Worm (Caenorhabditis elegans) whole organism, late embryonic: Measurements from ENCODE around the gene Y32B12B.2.

ENCODE experiments used
- C08G9.2 ChIP-seq: sonication (generic microtip); optimal IDR thresholded peaks from 2 replicates; lab custom pipeline; 2016; ENCODE audit warnings: mild to moderate bottlenecking, missing genetic modification characterization, moderate library complexity, missing compliant biosample characterization
- F13H6.1 ChIP-seq: sonication (generic microtip); optimal IDR thresholded peaks from 2 replicates; lab custom pipeline; 2016; ENCODE audit warnings: missing genetic modification characterization, missing compliant biosample characterization
- K02D7.2 ChIP-seq: sonication (generic microtip); optimal IDR thresholded peaks from 2 replicates; lab custom pipeline; 2017; ENCODE audit warnings: mild to moderate bottlenecking, missing genetic modification characterization, missing compliant biosample characterization
- K09A11.1 ChIP-seq: sonication (generic microtip); optimal IDR thresholded peaks from 2 replicates; lab custom pipeline; 2017; ENCODE audit warnings: antibody characterized with exemption, mild to moderate bottlenecking, missing genetic modification characterization, missing compliant biosample characterization; ENCODE audit not compliant: insufficient read depth
- T23F11.4 ChIP-seq: fragments of 200-800 bp; sonication (Bioruptor generic); optimal IDR thresholded peaks from 2 replicates; lab custom pipeline; 2018; ENCODE audit warnings: mild to moderate bottlenecking, missing genetic modification characterization, missing compliant biosample characterization
- Y22D7AL.16 ChIP-seq: sonication (generic microtip); optimal IDR thresholded peaks from 2 replicates; lab custom pipeline; 2016; ENCODE audit warnings: missing genetic modification characterization, missing compliant biosample characterization
- ceh-14 ChIP-seq: sonication (generic microtip); optimal IDR thresholded peaks from 2 replicates; lab custom pipeline; 2016; ENCODE audit warnings: missing genotype, missing genetic modification characterization, missing compliant biosample characterization
- ceh-18 ChIP-seq: sonication (generic microtip); optimal IDR thresholded peaks from 2 replicates; lab custom pipeline; 2016; ENCODE audit warnings: missing genetic modification characterization, missing compliant biosample characterization
- ceh-19 ChIP-seq: fragments of 200-800 bp; sonication (Bioruptor generic); optimal IDR thresholded peaks from 2 replicates; lab custom pipeline; 2018; ENCODE audit warnings: mild to moderate bottlenecking, missing genetic modification characterization, missing compliant biosample characterization
- ceh-2 ChIP-seq: sonication (generic microtip); optimal IDR thresholded peaks from 2 replicates; lab custom pipeline; 2016; ENCODE audit warnings: missing genotype, missing genetic modification characterization, missing compliant biosample characterization
- ceh-24 ChIP-seq: sonication (generic microtip); optimal IDR thresholded peaks from 2 replicates; lab custom pipeline; 2016; ENCODE audit warnings: mild to moderate bottlenecking, missing genetic modification characterization, missing compliant biosample characterization
- ceh-30 ChIP-seq: fragments of 150-350 bp; optimal IDR thresholded peaks from 2 replicates; lab custom pipeline; 2014; ENCODE audit warnings: missing biosample characterization, missing genetic modification characterization
- ceh-31 ChIP-seq: sonication (generic microtip); optimal IDR thresholded peaks from 2 replicates; lab custom pipeline; 2016; ENCODE audit warnings: missing genetic modification characterization, missing compliant biosample characterization
- ceh-48 ChIP-seq: sonication (generic microtip); optimal IDR thresholded peaks from 2 replicates; lab custom pipeline; 2016; ENCODE audit warnings: missing genetic modification characterization, inconsistent platforms, missing compliant biosample characterization
- dve-1 ChIP-seq: sonication (generic microtip); optimal IDR thresholded peaks from 2 replicates; lab custom pipeline; 2017; ENCODE audit warnings: antibody characterized with exemption, mild to moderate bottlenecking, missing genetic modification characterization, missing compliant biosample characterization
- elt-2 ChIP-seq: sonication (generic microtip); optimal IDR thresholded peaks from 2 replicates; lab custom pipeline; 2016; ENCODE audit warnings: missing genetic modification reagents, missing genetic modification characterization, missing compliant biosample characterization
- elt-4 ChIP-seq: sonication (generic microtip); optimal IDR thresholded peaks from 2 replicates; lab custom pipeline; 2016; ENCODE audit warnings: missing genetic modification characterization, missing compliant biosample characterization
- ets-4 ChIP-seq: sonication (generic microtip); optimal IDR thresholded peaks from 2 replicates; lab custom pipeline; 2016; ENCODE audit warnings: missing genetic modification characterization, missing compliant biosample characterization
- fax-1 ChIP-seq: sonication (generic microtip); optimal IDR thresholded peaks from 2 replicates; lab custom pipeline; 2016; ENCODE audit warnings: missing genotype, missing genetic modification characterization, missing compliant biosample characterization
- fkh-10 ChIP-seq: fragments of 150-350 bp; optimal IDR thresholded peaks from 2 replicates; lab custom pipeline; 2014; ENCODE audit warnings: missing biosample characterization, missing genetic modification reagents, missing genetic modification characterization
- fkh-6 ChIP-seq: sonication (generic microtip); optimal IDR thresholded peaks from 2 replicates; lab custom pipeline; 2016; ENCODE audit warnings: missing genetic modification characterization, missing compliant biosample characterization
- gmeb-2 ChIP-seq: sonication (generic microtip); optimal IDR thresholded peaks from 2 replicates; lab custom pipeline; 2016; ENCODE audit warnings: missing genetic modification characterization, inconsistent platforms, missing compliant biosample characterization
- hlh-15 ChIP-seq: sonication (generic microtip); optimal IDR thresholded peaks from 2 replicates; lab custom pipeline; 2016; ENCODE audit warnings: missing genetic modification characterization, missing compliant biosample characterization
- hlh-30 ChIP-seq: sonication (generic microtip); optimal IDR thresholded peaks from 2 replicates; lab custom pipeline; 2017; ENCODE audit warnings: antibody characterized with exemption, missing genetic modification characterization, missing compliant biosample characterization; ENCODE audit not compliant: insufficient read depth
- hlh-8 ChIP-seq: sonication (generic microtip); optimal IDR thresholded peaks from 2 replicates; lab custom pipeline; 2016; ENCODE audit warnings: missing genotype, missing genetic modification characterization, missing compliant biosample characterization
- lim-6 ChIP-seq: sonication (generic microtip); optimal IDR thresholded peaks from 2 replicates; lab custom pipeline; 2016; ENCODE audit warnings: missing genetic modification characterization, missing compliant biosample characterization
- mec-3 ChIP-seq: sonication (generic microtip); optimal IDR thresholded peaks from 2 replicates; lab custom pipeline; 2016; ENCODE audit warnings: borderline replicate concordance, missing genetic modification characterization, missing compliant biosample characterization
- nfya-1 ChIP-seq: sonication (generic microtip); optimal IDR thresholded peaks from 2 replicates; lab custom pipeline; 2017; ENCODE audit warnings: missing genetic modification characterization, mild to moderate bottlenecking, missing compliant biosample characterization, antibody characterized with exemption, moderate library complexity
- nhr-11 ChIP-seq: fragments of 150-350 bp; optimal IDR thresholded peaks from 2 replicates; lab custom pipeline; 2014; ENCODE audit warnings: missing biosample characterization, missing genetic modification characterization
- nhr-232 ChIP-seq: sonication (generic microtip); optimal IDR thresholded peaks from 2 replicates; lab custom pipeline; 2016; ENCODE audit warnings: missing genetic modification characterization, missing compliant biosample characterization
- npax-4 ChIP-seq: sonication (generic microtip); optimal IDR thresholded peaks from 2 replicates; lab custom pipeline; 2016; ENCODE audit warnings: missing genetic modification characterization, missing compliant biosample characterization
- pag-3 ChIP-seq: sonication (generic microtip); optimal IDR thresholded peaks from 2 replicates; lab custom pipeline; 2016; ENCODE audit warnings: missing compliant biosample characterization, missing genetic modification characterization, borderline replicate concordance
- pha-2 ChIP-seq: sonication (generic microtip); optimal IDR thresholded peaks from 2 replicates; lab custom pipeline; 2017; ENCODE audit warnings: mild to moderate bottlenecking, missing genetic modification characterization, missing compliant biosample characterization
- pha-4 ChIP-seq: fragments of 150-350 bp; optimal IDR thresholded peaks from 2 replicates; lab custom pipeline; 2018; ENCODE audit warnings: missing biosample characterization, missing genetic modification reagents, missing genetic modification characterization
- ref-2 ChIP-seq: sonication (generic microtip); optimal IDR thresholded peaks from 2 replicates; lab custom pipeline; 2016; ENCODE audit warnings: missing genetic modification characterization, missing compliant biosample characterization
- rnt-1 ChIP-seq: sonication (generic microtip); optimal IDR thresholded peaks from 2 replicates; lab custom pipeline; 2016; ENCODE audit warnings: missing genetic modification characterization, missing compliant biosample characterization
- sdc-2 ChIP-seq: sonication (generic microtip); optimal IDR thresholded peaks from 2 replicates; lab custom pipeline; 2016; ENCODE audit warnings: missing genotype, missing genetic modification characterization, missing compliant biosample characterization
- sox-2 ChIP-seq: fragments of 200-800 bp; sonication (Bioruptor generic); IDR thresholded peaks from 2 replicates; pipeline ENCODE4 v1.3.6; 2022; ENCODE audit warnings: missing genetic modification reagents, missing genetic modification characterization, missing compliant biosample characterization
- tbx-2 ChIP-seq: sonication (generic microtip); optimal IDR thresholded peaks from 2 replicates; lab custom pipeline; 2016; ENCODE audit warnings: missing genetic modification characterization, missing compliant biosample characterization
- tbx-7 ChIP-seq: sonication (generic microtip); optimal IDR thresholded peaks from 2 replicates; lab custom pipeline; 2016; ENCODE audit warnings: missing genotype, missing genetic modification characterization, missing compliant biosample characterization
- ttx-3 ChIP-seq: sonication (generic microtip); optimal IDR thresholded peaks from 2 replicates; lab custom pipeline; 2016; ENCODE audit warnings: missing genetic modification reagents, missing genetic modification characterization, missing compliant biosample characterization
- unc-42 ChIP-seq: sonication (generic microtip); optimal IDR thresholded peaks from 2 replicates; lab custom pipeline; 2016; ENCODE audit warnings: missing genotype, missing genetic modification characterization, missing compliant biosample characterization

The Y32B12B.2 gene

ce11 chrV:16536701-16537100, 1.5 kb upstream of the Y32B12B.2 start, which contains the start of gene Y32B12B.1:
Y32B12B.1 (plus strand) TSS chrV:16537001.
- TF ChIP-seq gmeb-2 (tag; lab: Kevin White, UChicago) (no peak), F13H6.1 (no peak), fkh-10 (GFP tag; lab: Kevin White, UChicago) (no peak), pag-3 (tag; lab: Kevin White, UChicago) (no peak), nfya-1 (tag; lab: Kevin White, UChicago) (no peak), fax-1 (tag; lab: Kevin White, UChicago) (no peak), ref-2 (tag; lab: Kevin White, UChicago) (no peak), ceh-30 (tag; lab: Kevin White, UChicago) (no peak), hlh-30 (tag; lab: Kevin White, UChicago) (no peak), ceh-18 (tag; lab: Kevin White, UChicago) (no peak), sox-2 (no peak), ceh-24 (tag; lab: Kevin White, UChicago) (no peak), nhr-232 (tag; lab: Kevin White, UChicago) (no peak), tbx-2 (no peak), ttx-3 (tag; lab: Kevin White, UChicago) (no peak), ceh-2 (tag; lab: Kevin White, UChicago) (no peak), ceh-48 (tag; lab: Kevin White, UChicago) (no peak), C08G9.2 (no peak)

ce11 chrV:16539666-16540065, 1.5 kb downstream of the Y32B12B.2 start:
- TF ChIP-seq nfya-1 (tag; lab: Kevin White, UChicago): peak; percentile 83
- no peak for TF ChIP-seq fkh-6 (tag; lab: Kevin White, UChicago)

- TF ChIP-seq K02D7.2 (tag; lab: Kevin White, UChicago) (no peak), nfya-1 (tag; lab: Kevin White, UChicago) (peak; percentile 77)
Measured at ce11 chrV:16540657-16541056, 2.5 kb downstream of the Y32B12B.2 start.

- TF ChIP-seq tbx-7 (tag; lab: Kevin White, UChicago) (no peak), ets-4 (no peak), pha-2 (no peak), K09A11.1 (tag; lab: Kevin White, UChicago) (no peak), pha-4 (tag; lab: Kevin White, UChicago) (no peak), nhr-11 (tag; lab: Kevin White, UChicago) (no peak), elt-2 (tag; lab: Kevin White, UChicago) (no peak), nhr-232 (tag; lab: Kevin White, UChicago) (no peak), ceh-30 (tag; lab: Kevin White, UChicago) (no peak), T23F11.4 (GFP tag; lab: Kevin White, UChicago) (no peak), C08G9.2 (no peak), rnt-1 (tag; lab: Kevin White, UChicago) (no peak), hlh-30 (tag; lab: Kevin White, UChicago) (no peak), gmeb-2 (tag; lab: Kevin White, UChicago) (no peak), dve-1 (no peak), fkh-6 (tag; lab: Kevin White, UChicago) (no peak), ref-2 (tag; lab: Kevin White, UChicago) (no peak)
Measured at ce11 chrV:16550680-16551079, 12.5 kb downstream of the Y32B12B.2 start, which contains the start of gene srbc-65. srbc-65 (plus strand) TSS chrV:16550980.

- TF ChIP-seq ceh-19 (GFP tag; lab: Kevin White, UChicago) (peak; percentile 75), tbx-2 (peak; percentile 98), hlh-15 (tag; lab: Kevin White, UChicago) (peak; percentile 29), ceh-14 (tag; lab: Kevin White, UChicago) (peak; percentile 96), mec-3 (tag; lab: Kevin White, UChicago) (peak; percentile 93), ref-2 (tag; lab: Kevin White, UChicago) (peak; percentile 94), rnt-1 (tag; lab: Kevin White, UChicago) (peak; percentile 94), elt-4 (tag; lab: Kevin White, UChicago) (peak; percentile 92), hlh-8 (tag; lab: Kevin White, UChicago) (peak; percentile 91), Y22D7AL.16 (tag; lab: Kevin White, UChicago) (no peak), gmeb-2 (tag; lab: Kevin White, UChicago) (peak; percentile 38), fax-1 (tag; lab: Kevin White, UChicago) (peak; percentile 94), ceh-31 (peak; percentile 98), lim-6 (tag; lab: Kevin White, UChicago) (peak; percentile 87), F13H6.1 (peak; percentile 91), nhr-11 (tag; lab: Kevin White, UChicago) (no peak), fkh-6 (tag; lab: Kevin White, UChicago) (peak; percentile 85), npax-4 (tag; lab: Kevin White, UChicago) (no peak), ceh-2 (tag; lab: Kevin White, UChicago) (peak; percentile 97), unc-42 (tag; lab: Kevin White, UChicago) (peak; percentile 55), sox-2 (peak; percentile 21; the same call in 1 of the 2 replicates), tbx-7 (tag; lab: Kevin White, UChicago) (peak; percentile 99), ets-4 (peak; percentile 82), sdc-2 (tag; lab: Kevin White, UChicago) (peak; percentile 69), elt-2 (tag; lab: Kevin White, UChicago) (no peak)
Measured at ce11 chrV:16552929-16553328, 14.7 kb downstream of the Y32B12B.2 start, which contains the start of gene Y32B12B.4. Y32B12B.4 (plus strand) TSS chrV:16553327.
